Fruit fly (Drosophila melanogaster) whole organism, embryonic: ENCODE results near the gene Targ3.
A peak's percentile ranks its signal among the peaks of the same experiment; 100 is the strongest.

Source experiments
- Atf3 ChIP-seq: fragments of 200-800 bp; sonication (Bioruptor generic); optimal IDR thresholded peaks from 3 replicates; lab custom pipeline; 2016; ENCODE audit warnings: missing biosample characterization, missing genetic modification characterization
- Awh ChIP-seq: fragments of 200-800 bp; sonication (Bioruptor generic); IDR thresholded peaks from 2 replicates; pipeline ENCODE4, ENCODE4 v1.3.6; 2022; ENCODE audit warnings: missing biosample characterization, missing genetic modification characterization
- B-H2 ChIP-seq: fragments of 200-800 bp; sonication (Bioruptor generic); optimal IDR thresholded peaks from 2 replicates; lab custom pipeline; 2018; ENCODE audit warnings: missing biosample characterization, mild to moderate bottlenecking, missing genetic modification characterization
- CG10979 ChIP-seq: fragments of 200-800 bp; sonication (Bioruptor generic); optimal IDR thresholded peaks from 2 replicates; lab custom pipeline; 2018; ENCODE audit warnings: missing biosample characterization, mild to moderate bottlenecking, missing genetic modification characterization, moderate library complexity
- CG11085 ChIP-seq: fragments of 200-800 bp; sonication (Bioruptor generic); IDR thresholded peaks from 2 replicates; pipeline ENCODE4 v1.3.6; 2022; ENCODE audit warnings: missing biosample characterization, missing genetic modification characterization
- CG12236 ChIP-seq: fragments of 200-800 bp; sonication (Bioruptor generic); optimal IDR thresholded peaks from 2 replicates; lab custom pipeline; 2016; ENCODE audit warnings: missing biosample characterization, missing genetic modification characterization
- CG12299 ChIP-seq: fragments of 200-800 bp; sonication (Bioruptor generic); optimal IDR thresholded peaks from 2 replicates; lab custom pipeline; 2018; ENCODE audit warnings: missing biosample characterization, mild to moderate bottlenecking, missing genetic modification characterization
- CG13894 ChIP-seq: fragments of 200-800 bp; sonication (Bioruptor generic); optimal IDR thresholded peaks from 3 replicates; lab custom pipeline; 2018; ENCODE audit warnings: missing biosample characterization, mild to moderate bottlenecking, missing genetic modification characterization, moderate library complexity
- CG14860 ChIP-seq: fragments of 200-800 bp; sonication (Bioruptor generic); IDR thresholded peaks from 3 replicates; pipeline ENCODE4 v1.3.6; 2022; ENCODE audit warnings: missing biosample characterization, missing genetic modification characterization; ENCODE audit not compliant: partially characterized antibody
- CG15073 ChIP-seq: fragments of 200-800 bp; sonication (Bioruptor generic); optimal IDR thresholded peaks from 2 replicates; lab custom pipeline; 2016; ENCODE audit warnings: missing biosample characterization, missing genetic modification characterization
- CG17359 ChIP-seq: fragments of 200-800 bp; sonication (Bioruptor generic); optimal IDR thresholded peaks from 3 replicates; lab custom pipeline; 2018; ENCODE audit warnings: missing biosample characterization, mild to moderate bottlenecking, missing genetic modification characterization, moderate library complexity
- CG18011 ChIP-seq: fragments of 200-800 bp; sonication (Bioruptor generic); optimal IDR thresholded peaks from 2 replicates; lab custom pipeline; 2017; ENCODE audit warnings: missing biosample characterization, missing genetic modification characterization, mild to moderate bottlenecking, moderate library complexity, missing genotype
- CG18764 ChIP-seq: fragments of 200-800 bp; sonication (Bioruptor generic); optimal IDR thresholded peaks from 3 replicates; lab custom pipeline; 2016; ENCODE audit warnings: missing biosample characterization, missing genetic modification characterization
- CG32767 ChIP-seq: fragments of 200-800 bp; sonication (Bioruptor generic); IDR thresholded peaks from 2 replicates; pipeline ENCODE4 v1.3.6; 2022; ENCODE audit warnings: missing biosample characterization, missing genetic modification characterization
- CG8281 ChIP-seq: fragments of 200-800 bp; sonication (Bioruptor generic); optimal IDR thresholded peaks from 2 replicates; lab custom pipeline; 2018; ENCODE audit warnings: missing biosample characterization, mild to moderate bottlenecking, missing genetic modification characterization, moderate library complexity
- GATAe ChIP-seq: fragments of 200-800 bp; sonication (Bioruptor generic); conservative IDR thresholded peaks from 2 replicates; pipeline ENCODE4 v1.3.6; 2022; ENCODE audit warnings: missing biosample characterization, missing genetic modification characterization
- H2.0 ChIP-seq: fragments of 200-800 bp; sonication (Bioruptor generic); IDR thresholded peaks from 2 replicates; pipeline ENCODE4 v1.3.6; 2022; ENCODE audit warnings: missing biosample characterization, missing genetic modification characterization
- Hey ChIP-seq: fragments of 200-800 bp; sonication (Bioruptor generic); optimal IDR thresholded peaks from 3 replicates; lab custom pipeline; 2018; ENCODE audit warnings: missing biosample characterization, mild to moderate bottlenecking, missing genetic modification characterization
- Hmr ChIP-seq: fragments of 200-800 bp; sonication (Bioruptor generic); optimal IDR thresholded peaks from 3 replicates; lab custom pipeline; 2017; ENCODE audit warnings: mild to moderate bottlenecking, missing biosample characterization, missing genetic modification reagents, missing genetic modification characterization
- NC2β ChIP-seq: fragments of 200-800 bp; sonication (Bioruptor generic); optimal IDR thresholded peaks from 2 replicates; lab custom pipeline; 2016; ENCODE audit warnings: missing biosample characterization, missing genetic modification characterization
- Poxn ChIP-seq: fragments of 200-800 bp; sonication (Bioruptor generic); IDR thresholded peaks from 2 replicates; pipeline ENCODE4 v1.3.6; 2022; ENCODE audit warnings: missing biosample characterization, missing genetic modification characterization
- Six4 ChIP-seq: fragments of 200-800 bp; sonication (Bioruptor generic); optimal IDR thresholded peaks from 2 replicates; lab custom pipeline; 2016; ENCODE audit warnings: missing biosample characterization, missing genetic modification characterization
- Ssrp ChIP-seq: fragments of 200-800 bp; sonication (Bioruptor generic); optimal IDR thresholded peaks from 2 replicates; lab custom pipeline; 2018; ENCODE audit warnings: missing biosample characterization, mild to moderate bottlenecking, missing genetic modification characterization, moderate library complexity
- ase ChIP-seq: fragments of 200-800 bp; sonication (Bioruptor generic); IDR thresholded peaks from 3 replicates; pipeline ENCODE4 v1.3.6; 2022; ENCODE audit warnings: missing biosample characterization, missing genetic modification characterization
- bigmax ChIP-seq: fragments of 200-800 bp; sonication (Bioruptor generic); optimal IDR thresholded peaks from 2 replicates; lab custom pipeline; 2018; ENCODE audit warnings: missing biosample characterization, mild to moderate bottlenecking, missing genetic modification characterization
- bowl ChIP-seq: fragments of 200-800 bp; sonication (Bioruptor generic); IDR thresholded peaks from 2 replicates; pipeline ENCODE4 v1.3.6; 2022; ENCODE audit warnings: missing biosample characterization, missing genetic modification characterization
- cad ChIP-seq: fragments of >200 bp; optimal IDR thresholded peaks from 2 replicates; lab custom pipeline; 2017; ENCODE audit warnings: missing biosample characterization, missing genetic modification characterization
- chm ChIP-seq: fragments of 200-800 bp; sonication (Bioruptor generic); IDR thresholded peaks from 2 replicates; pipeline ENCODE4 v1.3.6; 2022; ENCODE audit warnings: missing biosample characterization, missing genetic modification characterization
- crc ChIP-seq: fragments of 200-800 bp; sonication (Bioruptor generic); optimal IDR thresholded peaks from 2 replicates; lab custom pipeline; 2016; ENCODE audit warnings: missing biosample characterization, missing genetic modification characterization
- ftz-f1 ChIP-seq: fragments of 200-800 bp; sonication (Bioruptor generic); optimal IDR thresholded peaks from 2 replicates; lab custom pipeline; 2016; ENCODE audit warnings: missing biosample characterization, missing genetic modification characterization
- fu2 ChIP-seq: fragments of 200-800 bp; sonication (Bioruptor generic); optimal IDR thresholded peaks from 2 replicates; lab custom pipeline; 2016; ENCODE audit warnings: missing biosample characterization, missing genetic modification characterization
- grn ChIP-seq: fragments of 200-800 bp; sonication (Bioruptor generic); optimal IDR thresholded peaks from 3 replicates; lab custom pipeline; 2017; ENCODE audit warnings: missing biosample characterization, missing genetic modification characterization
- gsb ChIP-seq: fragments of 200-800 bp; sonication (Bioruptor generic); IDR thresholded peaks from 2 replicates; pipeline ENCODE4 v1.3.6; 2022; ENCODE audit warnings: missing biosample characterization, missing genetic modification characterization
- her ChIP-seq: fragments of 200-800 bp; sonication (Bioruptor generic); optimal IDR thresholded peaks from 2 replicates; lab custom pipeline; 2016; ENCODE audit warnings: missing biosample characterization, missing genetic modification characterization
- inv ChIP-seq: fragments of 200-800 bp; sonication (Bioruptor generic); IDR thresholded peaks from 2 replicates; pipeline ENCODE4 v1.3.6; 2022; ENCODE audit warnings: missing biosample characterization, missing genetic modification characterization; ENCODE audit not compliant: partially characterized antibody
- jumu ChIP-seq: fragments of 200-800 bp; sonication (Bioruptor generic); optimal IDR thresholded peaks from 3 replicates; lab custom pipeline; 2016; ENCODE audit warnings: missing biosample characterization, missing genetic modification characterization
- ken ChIP-seq: fragments of 200-800 bp; sonication (Bioruptor generic); IDR thresholded peaks from 3 replicates; pipeline ENCODE4 v1.3.6; 2022; ENCODE audit warnings: missing biosample characterization, missing genetic modification characterization
- luna ChIP-seq: fragments of 200-800 bp; sonication (Bioruptor generic); optimal IDR thresholded peaks from 2 replicates; lab custom pipeline; 2016; ENCODE audit warnings: missing biosample characterization, missing genetic modification characterization
- mam ChIP-seq: fragments of 200-800 bp; sonication (Bioruptor generic); optimal IDR thresholded peaks from 3 replicates; lab custom pipeline; 2016; ENCODE audit warnings: missing biosample characterization, missing genetic modification characterization
- nerfin-1 ChIP-seq: fragments of 200-800 bp; sonication (Bioruptor generic); optimal IDR thresholded peaks from 3 replicates; lab custom pipeline; 2019; ENCODE audit warnings: missing biosample characterization, mild to moderate bottlenecking, missing genetic modification characterization, moderate library complexity
- nerfin-2 ChIP-seq: fragments of 200-800 bp; sonication (Bioruptor generic); IDR thresholded peaks from 2 replicates; pipeline ENCODE4 v1.3.6; 2022; ENCODE audit warnings: missing biosample characterization, missing genetic modification characterization; ENCODE audit not compliant: partially characterized antibody
- nmo ChIP-seq: fragments of 200-800 bp; sonication (Bioruptor generic); optimal IDR thresholded peaks from 2 replicates; lab custom pipeline; 2018; ENCODE audit warnings: missing biosample characterization, mild to moderate bottlenecking, missing genetic modification characterization, moderate library complexity
- org-1 ChIP-seq: fragments of 200-800 bp; sonication (Bioruptor generic); optimal IDR thresholded peaks from 2 replicates; lab custom pipeline; 2017; ENCODE audit warnings: missing biosample characterization, missing genetic modification characterization
- p53 ChIP-seq: fragments of 200-800 bp; sonication (Bioruptor generic); optimal IDR thresholded peaks from 2 replicates; lab custom pipeline; 2016; ENCODE audit warnings: missing biosample characterization, missing genetic modification characterization
- row ChIP-seq: fragments of 200-800 bp; sonication (Bioruptor generic); IDR thresholded peaks from 3 replicates; pipeline ENCODE4 v1.3.6; 2022; ENCODE audit warnings: missing biosample characterization, missing genetic modification characterization
- scrt ChIP-seq: fragments of 200-800 bp; sonication (Bioruptor generic); optimal IDR thresholded peaks from 2 replicates; lab custom pipeline; 2018; ENCODE audit warnings: missing biosample characterization, mild to moderate bottlenecking, missing genetic modification characterization, moderate library complexity
- sens ChIP-seq: fragments of 200-800 bp; sonication (Bioruptor generic); peaks from one replicate; lab custom pipeline; 2016; ENCODE audit warnings: missing biosample characterization, missing genetic modification characterization
- seq ChIP-seq: fragments of 200-800 bp; sonication (Bioruptor generic); IDR thresholded peaks from 2 replicates; pipeline ENCODE4 v1.3.6; 2022; ENCODE audit warnings: missing biosample characterization, missing genetic modification characterization
- sisA ChIP-seq: fragments of 200-800 bp; sonication (Bioruptor generic); IDR thresholded peaks from 2 replicates; pipeline ENCODE4 v1.3.6; 2022; ENCODE audit warnings: missing biosample characterization, missing genetic modification characterization
- ssp ChIP-seq: fragments of 200-800 bp; sonication (Bioruptor generic); IDR thresholded peaks from 2 replicates; pipeline ENCODE4 v1.3.6; 2022; ENCODE audit warnings: missing biosample characterization, missing genetic modification characterization
- vnd ChIP-seq: fragments of 200-800 bp; sonication (Bioruptor generic); IDR thresholded peaks from 3 replicates; pipeline ENCODE4 v1.3.6; 2022; ENCODE audit warnings: missing biosample characterization, missing genetic modification characterization; ENCODE audit not compliant: partially characterized antibody

Targ3 gene

dm6 chr3L:21204581-21205495 is 8.2 kb downstream of the Targ3 start (continued):
- TF ChIP-seq CG18764, result no peak
- TF ChIP-seq org-1 (GFP tag; lab: Kevin White, UChicago), result no peak
- TF ChIP-seq CG15073, result no peak
- TF ChIP-seq CG18011 (GFP tag; lab: Kevin White, UChicago), result no peak
- no peak for TF ChIP-seq ssp
- no peak for TF ChIP-seq Six4
- TF ChIP-seq row, result no peak
- peak; percentile 60 for TF ChIP-seq GATAe (GFP tag; lab: Robert Waterston, UW)
- peak; percentile 98 for TF ChIP-seq CG13894 (tag; lab: Kevin White, UChicago)
- no peak for TF ChIP-seq chm (GFP tag; lab: Robert Waterston, UW)
- no peak for TF ChIP-seq fu2 (GFP tag; lab: Kevin White, UChicago)
- TF ChIP-seq mam (GFP tag; lab: Kevin White, UChicago), result no peak
- no peak for TF ChIP-seq seq (GFP tag; lab: Robert Waterston, UW)
- peak; percentile 45 for TF ChIP-seq luna (GFP tag; lab: Kevin White, UChicago)
- TF ChIP-seq CG32767 (GFP tag; lab: Robert Waterston, UW), result no peak
- no peak for TF ChIP-seq nerfin-2
- no peak for TF ChIP-seq Atf3 (GFP tag; lab: Kevin White, UChicago)
- no peak for TF ChIP-seq vnd (GFP tag; lab: Robert Waterston, UW)
- no peak for TF ChIP-seq CG14860 (GFP tag; lab: Robert Waterston, UW)
- TF ChIP-seq Hmr, result peak; percentile 61
- TF ChIP-seq Awh (GFP tag; lab: Robert Waterston, UW), result no peak
- no peak for TF ChIP-seq Hey (tag; lab: Kevin White, UChicago)
- peak; percentile 87 for TF ChIP-seq sens (GFP tag; lab: Kevin White, UChicago)
- no peak for TF ChIP-seq CG8281
- TF ChIP-seq CG17359 (tag; lab: Kevin White, UChicago), result no peak
- no peak for TF ChIP-seq crc (GFP tag; lab: Kevin White, UChicago)
- TF ChIP-seq ken (GFP tag; lab: Robert Waterston, UW), result no peak
- TF ChIP-seq Ssrp, result no peak
- TF ChIP-seq B-H2, result peak; percentile 11
- no peak for TF ChIP-seq bowl
- no peak for TF ChIP-seq nerfin-1 (tag; lab: Kevin White, UChicago)
- no peak for TF ChIP-seq sisA
- peak; percentile 92 for TF ChIP-seq bigmax
- TF ChIP-seq ase (GFP tag; lab: Robert Waterston, UW), result no peak
- TF ChIP-seq CG12299 (tag; lab: Kevin White, UChicago), result no peak
- TF ChIP-seq scrt (GFP tag; lab: Kevin White, UChicago), result peak; percentile 42
- TF ChIP-seq jumu (GFP tag; lab: Kevin White, UChicago), result no peak
- TF ChIP-seq her (GFP tag; lab: Kevin White, UChicago), result no peak
- TF ChIP-seq grn (GFP tag; lab: Kevin White, UChicago), result no peak
- no peak for TF ChIP-seq H2.0 (GFP tag; lab: Robert Waterston, UW)
- TF ChIP-seq CG12236 (GFP tag; lab: Kevin White, UChicago), result no peak
- no peak for TF ChIP-seq nmo (GFP tag; lab: Kevin White, UChicago)
- no peak for TF ChIP-seq gsb (GFP tag; lab: Robert Waterston, UW)
- peak; percentile 4 for TF ChIP-seq p53
- peak; percentile 72 for TF ChIP-seq ftz-f1 (GFP tag; lab: Kevin White, UChicago)
- TF ChIP-seq CG11085 (GFP tag; lab: Robert Waterston, UW), result no peak
- TF ChIP-seq CG10979 (tag; lab: Kevin White, UChicago), result no peak
- no peak for TF ChIP-seq Poxn (GFP tag; lab: Robert Waterston, UW)
- TF ChIP-seq inv (GFP tag; lab: Robert Waterston, UW), result no peak
- TF ChIP-seq cad (GFP tag; lab: Kevin White, UChicago), result no peak
- no peak for TF ChIP-seq NC2β (GFP tag; lab: Kevin White, UChicago)
